Worm (Caenorhabditis elegans): ENCODE results near the gene nlp-51.

The nlp-51 gene

DNA sequence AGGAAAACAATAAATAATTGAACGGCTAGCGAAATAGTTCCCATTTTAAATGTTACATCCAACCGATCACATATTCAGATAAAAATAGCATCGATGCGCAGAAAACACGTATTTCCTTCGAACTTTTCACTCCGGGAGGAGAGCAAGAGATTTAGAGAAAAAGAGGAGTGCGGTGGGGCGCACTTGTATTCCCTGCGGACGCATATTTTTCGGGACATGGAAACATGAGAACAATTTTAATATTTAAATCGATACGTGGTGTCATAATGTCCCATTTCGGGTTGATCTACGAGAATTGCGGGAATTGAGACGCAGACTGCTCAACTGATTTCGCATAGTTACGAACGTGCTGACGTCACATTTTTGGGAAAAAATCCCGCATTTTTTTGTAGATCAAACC, 26.1 kb downstream of the nlp-51 start, which contains the start of gene C47G2.4:
Gene C47G2.4, minus strand, starts transcription at position 174 of the 400 bp plus-strand sequence.
- TF ChIP-seq W03F9.2 (tag; optimal IDR thresholded peaks at IDR 0.05): peak; percentile 69
- TF ChIP-seq him-1 (tag; optimal IDR thresholded peaks at IDR 0.05): no peak
- TF ChIP-seq dao-5 (tag; optimal IDR thresholded peaks at IDR 0.05): no peak

DNA sequence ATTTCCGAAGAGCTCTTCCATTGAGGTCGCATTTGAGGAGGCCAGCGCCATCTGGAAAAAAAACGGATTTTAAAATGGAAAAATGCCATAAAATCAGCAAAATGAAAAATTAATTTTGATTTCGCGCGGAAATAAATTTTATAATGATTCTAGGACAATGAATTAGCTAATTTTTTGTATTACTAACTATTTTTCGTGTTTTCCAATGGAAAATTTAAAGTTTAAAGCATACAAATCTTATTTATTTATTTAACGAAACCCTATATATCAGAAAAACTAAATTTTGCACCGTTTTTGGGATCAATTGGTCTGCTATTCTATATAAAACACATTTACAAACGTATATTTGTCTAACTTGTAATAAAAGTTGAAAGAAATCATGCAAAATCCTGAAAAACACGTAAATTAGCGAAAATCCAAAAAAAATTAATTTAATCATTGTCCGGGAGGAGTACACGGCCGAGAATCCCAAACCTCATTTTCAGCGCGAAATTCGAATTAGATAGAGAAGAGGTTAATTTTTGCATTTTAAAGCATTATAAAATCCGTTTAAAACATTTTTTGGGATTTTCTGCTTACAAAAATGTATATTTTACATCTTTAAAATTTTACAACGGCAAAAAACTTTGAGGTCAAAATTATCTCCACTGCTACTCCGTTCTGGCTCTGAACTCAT, 29.2 kb downstream of the nlp-51 start, which contains the start of gene C47G2.3:
Gene C47G2.3, minus strand, starts transcription at position 51 of the 676 bp plus-strand sequence.
- TF ChIP-seq him-1 (tag; optimal IDR thresholded peaks at IDR 0.05): peak; percentile 5
- peak; percentile 71 for TF ChIP-seq W03F9.2 (tag; optimal IDR thresholded peaks at IDR 0.05)
- no peak for TF ChIP-seq dao-5 (tag; optimal IDR thresholded peaks at IDR 0.05)

DNA sequence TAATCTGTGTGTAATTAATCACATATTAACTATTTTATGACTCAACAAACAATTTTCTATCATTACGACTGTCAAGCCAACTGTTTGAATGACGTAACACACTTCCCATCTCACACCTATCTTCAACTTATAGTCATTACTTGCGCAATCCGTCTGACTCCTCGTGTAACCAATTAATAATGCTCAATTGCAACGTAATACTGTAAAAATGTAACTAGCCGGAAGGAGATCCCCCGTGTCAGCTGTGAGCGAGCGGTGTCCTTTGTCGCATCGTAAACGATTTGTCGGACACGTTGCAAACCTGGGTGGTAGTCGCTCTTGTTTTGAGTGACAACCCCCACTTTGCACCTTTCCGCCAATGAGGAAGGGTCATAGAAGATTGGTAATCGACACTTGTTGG, 31.3 kb downstream of the nlp-51 start:
- TF ChIP-seq him-1 (tag; optimal IDR thresholded peaks at IDR 0.05) (no peak), W03F9.2 (tag; optimal IDR thresholded peaks at IDR 0.05) (no peak), dao-5 (tag; optimal IDR thresholded peaks at IDR 0.05) (no peak)

DNA sequence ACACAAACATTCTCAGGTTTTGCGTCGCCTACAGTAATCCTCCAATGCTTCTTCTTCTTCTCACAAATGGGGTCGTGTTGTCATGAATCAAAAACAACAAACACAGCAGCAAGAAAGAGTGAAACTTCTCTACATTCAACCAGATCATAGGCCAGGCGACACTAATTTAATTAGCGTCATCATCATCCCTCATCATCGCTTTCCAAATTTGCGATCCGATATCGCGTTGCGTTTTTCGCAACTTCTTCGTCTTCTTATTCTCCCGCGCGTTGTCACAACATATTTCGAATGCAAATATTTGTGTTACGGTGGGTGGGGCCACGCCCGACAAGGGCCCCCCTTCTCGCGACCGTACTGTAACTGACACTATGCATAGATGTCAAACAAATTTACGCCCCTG, 33.0 kb downstream of the nlp-51 start:
- TF ChIP-seq dao-5 (tag; optimal IDR thresholded peaks at IDR 0.05) (no peak), him-1 (tag; optimal IDR thresholded peaks at IDR 0.05) (no peak), W03F9.2 (tag; optimal IDR thresholded peaks at IDR 0.05) (no peak)

DNA sequence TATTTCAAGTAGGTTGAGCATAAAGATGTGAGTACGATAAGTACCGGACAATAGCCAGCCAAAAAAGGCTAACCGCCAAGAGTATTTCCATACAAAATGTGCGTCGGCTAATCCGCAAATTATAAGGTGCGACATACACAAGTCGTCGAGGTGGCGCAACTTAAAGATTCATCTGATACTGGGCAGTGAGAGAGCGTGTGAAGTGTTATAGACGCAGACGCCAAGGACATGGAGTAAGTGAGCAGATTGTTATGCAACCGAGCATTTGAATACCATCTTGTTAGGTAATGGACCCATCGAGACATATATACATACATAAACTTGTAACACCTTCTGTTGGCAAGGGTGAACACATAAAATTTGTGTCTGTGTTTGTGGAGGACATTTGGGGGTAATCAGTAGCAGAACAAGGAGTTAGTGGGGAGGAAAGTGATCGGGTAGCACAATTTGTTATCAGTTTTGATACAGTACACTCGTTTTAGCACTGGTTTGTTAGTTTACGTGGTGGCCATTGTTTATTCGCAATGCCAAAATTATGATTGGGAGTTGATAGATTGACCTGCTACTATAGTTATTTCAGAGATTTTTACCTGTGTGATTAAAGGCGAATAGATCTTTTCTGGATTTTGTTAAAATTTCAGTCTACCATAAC, 34.1 kb downstream of the nlp-51 start:
- TF ChIP-seq dao-5 (tag; optimal IDR thresholded peaks at IDR 0.05) (no peak), him-1 (tag; optimal IDR thresholded peaks at IDR 0.05) (no peak), W03F9.2 (tag; optimal IDR thresholded peaks at IDR 0.05) (no peak)

DNA sequence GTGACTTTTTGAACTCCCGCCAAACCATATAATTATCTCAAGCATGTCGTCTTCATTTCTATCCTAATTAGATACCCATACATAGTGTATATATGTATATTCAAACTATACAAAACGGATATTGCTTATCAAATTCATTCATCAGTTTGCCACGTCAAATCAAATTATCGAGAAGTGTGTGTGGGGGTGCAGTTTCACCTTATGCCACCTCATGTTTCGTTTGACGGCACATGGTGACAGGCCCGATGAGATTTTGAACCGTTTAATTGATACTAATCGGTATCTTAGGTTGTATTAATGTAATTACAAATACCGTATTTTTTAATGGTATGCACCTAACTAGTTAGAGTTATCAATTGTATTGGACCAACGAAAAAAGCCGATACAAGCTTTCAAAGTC, 34.8 kb downstream of the nlp-51 start:
- TF ChIP-seq W03F9.2 (tag; optimal IDR thresholded peaks at IDR 0.05): no peak
- no peak for TF ChIP-seq him-1 (tag; optimal IDR thresholded peaks at IDR 0.05)

DNA sequence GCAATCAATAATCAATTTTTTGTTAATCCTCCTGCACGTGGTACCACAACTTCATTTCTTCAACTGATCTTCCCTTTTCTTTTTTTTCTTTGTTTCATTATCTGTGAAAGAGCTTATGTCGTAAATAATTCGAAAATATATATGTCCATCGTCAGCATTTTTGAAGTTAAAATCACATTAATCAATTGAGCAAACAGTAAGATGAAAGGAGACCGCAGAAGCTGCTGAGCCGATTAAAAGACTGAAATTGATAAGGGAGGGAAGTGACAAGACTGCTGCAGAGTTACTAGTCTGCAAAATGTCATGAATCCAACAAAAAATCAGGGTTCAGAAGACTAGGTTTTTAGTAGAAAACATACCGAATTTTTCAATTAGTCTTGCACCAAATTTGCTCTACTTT, 35.7 kb downstream of the nlp-51 start:
- no peak for TF ChIP-seq dao-5 (tag; optimal IDR thresholded peaks at IDR 0.05)
- TF ChIP-seq W03F9.2 (tag; optimal IDR thresholded peaks at IDR 0.05): no peak
- TF ChIP-seq him-1 (tag; optimal IDR thresholded peaks at IDR 0.05): no peak

DNA sequence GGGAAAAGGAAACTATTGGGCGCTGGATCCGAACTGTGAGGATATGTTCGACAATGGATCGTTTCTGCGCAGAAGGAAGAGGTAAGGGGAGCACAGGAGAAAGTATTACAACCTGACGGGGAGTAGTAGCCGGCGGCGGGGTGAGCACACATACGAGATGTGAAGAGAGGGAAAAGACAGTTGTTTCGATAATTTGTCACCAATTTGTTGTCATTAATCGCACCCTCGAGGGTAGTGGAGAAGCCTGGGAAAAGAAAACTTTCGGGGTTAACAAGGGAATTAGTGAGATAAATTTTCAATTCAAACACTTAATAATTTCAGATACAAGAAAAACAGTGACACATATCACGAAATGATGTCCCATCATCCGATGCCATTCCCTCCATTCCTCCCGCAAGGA, 36.5 kb downstream of the nlp-51 start:
- TF ChIP-seq W03F9.2 (tag; optimal IDR thresholded peaks at IDR 0.05) (no peak), dao-5 (tag; optimal IDR thresholded peaks at IDR 0.05) (no peak), him-1 (tag; optimal IDR thresholded peaks at IDR 0.05) (no peak)

DNA sequence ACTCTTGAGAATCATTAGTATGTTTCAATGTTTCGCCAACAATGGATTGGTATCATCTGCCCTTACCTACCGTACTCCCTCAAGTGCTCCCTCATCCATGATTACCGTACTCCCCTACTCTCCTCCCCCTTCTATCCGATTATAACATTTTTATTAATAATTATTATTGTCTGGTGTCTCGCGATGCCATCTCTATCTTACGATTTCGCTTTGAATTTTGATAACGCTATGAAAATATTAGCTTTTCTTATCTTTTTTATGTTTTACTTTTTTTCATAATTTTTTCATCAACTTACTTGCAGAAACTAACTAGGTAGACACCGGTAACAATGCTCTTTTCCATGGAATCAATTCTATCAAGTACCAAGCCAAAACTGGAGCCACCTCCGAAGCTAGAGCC, 37.8 kb downstream of the nlp-51 start, which contains the start of gene unc-130:
Gene unc-130, plus strand, starts transcription at position 301 of the 400 bp plus-strand sequence.
- no peak for TF ChIP-seq dao-5 (tag; optimal IDR thresholded peaks at IDR 0.05)
- no peak for TF ChIP-seq him-1 (tag; optimal IDR thresholded peaks at IDR 0.05)
- no peak for TF ChIP-seq W03F9.2 (tag; optimal IDR thresholded peaks at IDR 0.05)

DNA sequence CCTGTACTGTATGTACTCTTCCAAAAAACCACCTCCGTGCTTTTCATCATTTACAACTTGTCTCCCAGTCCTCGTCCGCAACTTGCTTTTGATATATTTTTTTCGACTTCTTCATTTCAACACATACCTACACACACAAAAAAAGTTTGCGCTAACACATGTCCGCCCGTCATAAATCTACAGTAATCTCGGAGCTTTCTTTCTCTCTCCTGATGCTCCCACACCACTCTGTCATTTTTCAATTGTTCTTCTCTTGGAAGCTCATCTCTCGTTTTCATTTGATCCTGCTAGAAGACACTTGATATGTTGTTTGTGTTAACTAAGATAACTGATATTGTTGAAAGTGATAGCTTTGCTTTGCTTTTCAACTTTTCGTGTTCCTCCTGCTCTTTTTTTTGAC, 38.3 kb downstream of the nlp-51 start:
- TF ChIP-seq W03F9.2 (tag; optimal IDR thresholded peaks at IDR 0.05): no peak
- TF ChIP-seq him-1 (tag; optimal IDR thresholded peaks at IDR 0.05): no peak
- TF ChIP-seq dao-5 (tag; optimal IDR thresholded peaks at IDR 0.05): no peak

DNA sequence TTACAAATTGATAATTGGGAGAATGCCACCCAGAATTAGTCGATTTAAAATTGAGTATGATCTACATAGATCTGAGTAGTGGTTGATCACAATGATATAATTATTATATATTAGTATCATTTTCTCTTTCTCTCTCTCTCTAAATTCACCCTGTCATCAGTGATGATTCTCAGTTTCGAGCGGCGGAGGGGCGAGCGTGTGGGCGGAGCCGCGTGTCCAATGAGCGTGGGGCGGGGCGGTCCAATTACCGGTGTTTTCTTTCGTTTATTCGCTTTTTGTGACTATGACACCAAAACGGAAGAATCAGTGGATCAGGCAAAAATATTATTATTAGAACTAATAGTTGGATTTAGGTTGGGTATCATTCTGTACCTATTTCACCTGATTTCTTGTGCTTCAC, 39.5 kb downstream of the nlp-51 start:
- TF ChIP-seq W03F9.2 (tag; optimal IDR thresholded peaks at IDR 0.05): no peak
- TF ChIP-seq him-1 (tag; optimal IDR thresholded peaks at IDR 0.05): no peak
- TF ChIP-seq dao-5 (tag; optimal IDR thresholded peaks at IDR 0.05): no peak

DNA sequence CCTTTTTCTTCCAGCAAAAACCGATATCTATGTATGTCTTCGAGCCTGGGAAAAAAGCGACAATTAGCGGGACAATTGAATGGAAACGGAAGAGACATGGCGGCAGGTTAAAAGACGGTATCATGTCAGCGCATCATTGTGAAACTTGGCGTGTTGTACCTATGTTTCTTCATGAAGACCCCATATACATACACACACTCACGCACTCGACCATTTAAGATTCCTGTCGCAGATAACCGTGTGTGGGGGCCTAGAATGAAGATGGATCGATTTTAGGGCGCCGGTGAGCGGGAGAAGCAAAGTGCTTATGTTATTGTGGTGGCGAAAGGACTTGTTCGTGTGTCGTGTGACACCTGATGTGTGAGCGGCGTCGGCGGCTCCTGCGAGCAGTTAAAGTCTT, 42.6 kb downstream of the nlp-51 start:
- TF ChIP-seq W03F9.2 (tag; optimal IDR thresholded peaks at IDR 0.05) (no peak), dao-5 (tag; optimal IDR thresholded peaks at IDR 0.05) (no peak), him-1 (tag; optimal IDR thresholded peaks at IDR 0.05) (no peak)

DNA sequence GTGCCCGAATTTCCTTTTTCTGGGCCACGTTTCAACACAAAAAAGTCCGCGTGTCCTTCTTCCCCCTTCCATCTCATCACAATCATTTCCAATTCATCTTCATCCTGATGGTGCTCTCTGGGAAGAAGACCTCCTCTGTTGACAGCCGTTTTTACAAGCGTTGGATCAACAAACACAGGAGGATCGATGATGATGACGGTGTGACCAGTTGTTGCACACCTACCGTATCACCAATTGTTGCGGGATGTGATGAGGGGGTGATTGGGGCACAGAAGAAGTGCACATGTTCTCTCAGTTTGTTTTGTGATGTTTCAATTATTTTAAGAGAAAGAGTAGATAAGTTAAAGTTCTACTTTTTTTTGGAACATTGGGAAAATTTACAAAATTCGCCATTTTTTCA, 44.0 kb downstream of the nlp-51 start:
- TF ChIP-seq dao-5 (tag; optimal IDR thresholded peaks at IDR 0.05) (no peak), him-1 (tag; optimal IDR thresholded peaks at IDR 0.05) (no peak), W03F9.2 (tag; optimal IDR thresholded peaks at IDR 0.05) (no peak)

DNA sequence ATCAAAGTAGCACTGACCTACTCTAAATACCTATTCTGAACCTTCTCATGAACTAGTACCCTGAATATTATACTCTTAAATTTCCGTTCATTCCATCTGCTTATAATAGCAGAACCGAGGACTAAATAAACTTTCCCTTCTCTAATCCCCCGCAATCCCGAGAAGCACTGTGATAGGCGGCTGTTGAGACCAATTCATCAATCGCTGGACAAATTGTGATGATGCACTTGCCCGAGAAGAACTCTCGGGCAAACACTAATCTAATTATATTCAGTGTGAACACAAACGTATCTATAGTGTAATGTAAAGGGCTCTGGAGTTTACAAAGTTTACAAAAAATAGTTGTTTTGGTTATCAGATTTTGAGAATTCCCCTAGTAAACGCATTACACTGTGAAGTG, 44.6 kb downstream of the nlp-51 start:
- TF ChIP-seq dao-5 (tag; optimal IDR thresholded peaks at IDR 0.05): no peak
- TF ChIP-seq W03F9.2 (tag; optimal IDR thresholded peaks at IDR 0.05): no peak
- TF ChIP-seq him-1 (tag; optimal IDR thresholded peaks at IDR 0.05): no peak

DNA sequence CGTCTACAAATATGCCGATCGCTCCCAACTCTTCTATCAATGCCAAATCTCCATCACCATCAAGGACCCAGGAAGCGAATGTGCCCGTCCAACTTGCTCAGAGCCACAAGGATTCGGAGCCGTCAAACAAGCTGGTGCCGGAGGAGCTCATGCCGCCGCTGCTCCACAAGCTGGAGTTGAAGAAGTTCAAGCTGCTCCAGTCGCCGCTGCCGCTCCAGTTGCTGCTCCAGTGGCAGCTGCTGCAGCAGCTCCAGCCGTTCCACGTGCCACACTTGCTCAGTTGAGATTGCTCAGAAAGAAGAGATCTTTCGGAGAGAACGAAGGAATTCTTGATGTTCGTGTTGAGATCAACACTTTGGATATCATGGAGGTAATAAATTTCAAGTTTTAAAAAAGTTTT, 48.7 kb downstream of the nlp-51 start:
- no peak for TF ChIP-seq him-1 (tag; optimal IDR thresholded peaks at IDR 0.05)
- TF ChIP-seq dao-5 (tag; optimal IDR thresholded peaks at IDR 0.05): no peak
- TF ChIP-seq W03F9.2 (tag; optimal IDR thresholded peaks at IDR 0.05): no peak
